Fruit fly (Drosophila melanogaster) whole organism, prepupa: ENCODE results near the gene CG34456.
A peak's percentile ranks its signal among the peaks of the same experiment; 100 is the strongest.

Experiments used
- Blimp-1 ChIP-seq: fragments of 200-800 bp; sonication (Bioruptor generic); optimal IDR thresholded peaks from 3 replicates; lab custom pipeline; 2017; ENCODE audit warnings: missing biosample characterization, missing genetic modification characterization, mild to moderate bottlenecking, moderate library complexity, missing genetic modification reagents
- CG10631 ChIP-seq: fragments of 200-800 bp; sonication (Bioruptor generic); optimal IDR thresholded peaks from 2 replicates; lab custom pipeline; 2016; ENCODE audit warnings: missing biosample characterization, missing genetic modification characterization
- CG10669 ChIP-seq: fragments of 200-800 bp; sonication (Bioruptor generic); optimal IDR thresholded peaks from 3 replicates; lab custom pipeline; 2018; ENCODE audit warnings: missing biosample characterization, mild to moderate bottlenecking, missing genetic modification characterization, moderate library complexity
- CG11294 ChIP-seq: fragments of 200-800 bp; sonication (Bioruptor generic); IDR thresholded peaks from 2 replicates; pipeline ENCODE4 v1.3.6; 2022; ENCODE audit warnings: missing biosample characterization, missing genetic modification characterization
- CG11762 ChIP-seq: fragments of 200-800 bp; sonication (Bioruptor generic); optimal IDR thresholded peaks from 3 replicates; lab custom pipeline; 2016; ENCODE audit warnings: missing biosample characterization, missing genetic modification characterization; ENCODE audit not compliant: insufficient read depth
- CG11902 ChIP-seq: fragments of 200-800 bp; sonication (Bioruptor generic); optimal IDR thresholded peaks from 3 replicates; lab custom pipeline; 2016; ENCODE audit warnings: missing biosample characterization, missing genetic modification characterization
- CG16779 ChIP-seq: fragments of 200-800 bp; sonication (Bioruptor generic); optimal IDR thresholded peaks from 3 replicates; lab custom pipeline; 2017; ENCODE audit warnings: missing biosample characterization, mild to moderate bottlenecking, missing genetic modification characterization
- CG3032 ChIP-seq: fragments of 200-800 bp; optimal IDR thresholded peaks from 2 replicates; lab custom pipeline; 2019; ENCODE audit warnings: missing biosample characterization, mild to moderate bottlenecking, missing genetic modification characterization, moderate library complexity
- CG31627 ChIP-seq: fragments of 200-800 bp; sonication (Bioruptor generic); optimal IDR thresholded peaks from 3 replicates; lab custom pipeline; 2016; ENCODE audit warnings: missing biosample characterization, missing genetic modification characterization
- CG34406 ChIP-seq: fragments of 200-800 bp; sonication (Bioruptor generic); optimal IDR thresholded peaks from 3 replicates; lab custom pipeline; 2016; ENCODE audit warnings: missing biosample characterization, missing genetic modification characterization
- CG3919 ChIP-seq: fragments of 200-800 bp; sonication (Bioruptor generic); optimal IDR thresholded peaks from 3 replicates; lab custom pipeline; 2016; ENCODE audit warnings: missing biosample characterization, missing genetic modification characterization
- CG4318 ChIP-seq: fragments of 200-800 bp; sonication (Bioruptor generic); optimal IDR thresholded peaks from 3 replicates; lab custom pipeline; 2017; ENCODE audit warnings: missing biosample characterization, mild to moderate bottlenecking, missing genetic modification characterization
- CG6163 ChIP-seq: fragments of 200-800 bp; sonication (Bioruptor generic); IDR thresholded peaks from 3 replicates; pipeline ENCODE4 v1.3.6; 2022; ENCODE audit warnings: missing biosample characterization, missing genetic modification characterization
- CG6276 ChIP-seq: fragments of 200-800 bp; sonication (Bioruptor generic); optimal IDR thresholded peaks from 2 replicates; lab custom pipeline; 2017; ENCODE audit warnings: missing biosample characterization, mild to moderate bottlenecking, missing genetic modification characterization
- CG6792 ChIP-seq: fragments of 200-800 bp; sonication (Bioruptor generic); optimal IDR thresholded peaks from 3 replicates; lab custom pipeline; 2016; ENCODE audit warnings: missing biosample characterization, missing genetic modification characterization
- CG6854 ChIP-seq: fragments of 200-800 bp; sonication (Bioruptor generic); optimal IDR thresholded peaks from 2 replicates; lab custom pipeline; 2017; ENCODE audit warnings: missing biosample characterization, mild to moderate bottlenecking, missing genetic modification characterization
- CG7368 ChIP-seq: fragments of 200-800 bp; sonication (Bioruptor generic); optimal IDR thresholded peaks from 3 replicates; lab custom pipeline; 2016; ENCODE audit warnings: missing biosample characterization, missing genetic modification characterization
- CG8119 ChIP-seq: fragments of 200-800 bp; sonication (Bioruptor generic); IDR thresholded peaks from 3 replicates; pipeline ENCODE4 v1.3.6; 2022; ENCODE audit warnings: missing biosample characterization, missing genetic modification characterization
- CG8319 ChIP-seq: fragments of 200-800 bp; sonication (Bioruptor generic); optimal IDR thresholded peaks from 3 replicates; lab custom pipeline; 2016; ENCODE audit warnings: missing biosample characterization, missing genetic modification characterization
- CG8632 ChIP-seq: fragments of 200-800 bp; sonication (Bioruptor generic); optimal IDR thresholded peaks from 3 replicates; lab custom pipeline; 2016; ENCODE audit warnings: missing biosample characterization, missing genetic modification characterization
- CG9139 ChIP-seq: fragments of 200-800 bp; sonication (Bioruptor generic); optimal IDR thresholded peaks from 3 replicates; lab custom pipeline; 2017; ENCODE audit warnings: missing biosample characterization, mild to moderate bottlenecking, missing genetic modification characterization
- Eip75B ChIP-seq: fragments of 200-800 bp; sonication (Bioruptor generic); optimal IDR thresholded peaks from 3 replicates; lab custom pipeline; 2016; ENCODE audit warnings: missing biosample characterization, missing genetic modification characterization
- Eip78C ChIP-seq: fragments of 200-800 bp; sonication (Bioruptor generic); peaks from one replicate; lab custom pipeline; 2016; ENCODE audit warnings: missing biosample characterization, missing genetic modification characterization
- Eip93F ChIP-seq: fragments of 200-800 bp; sonication (Bioruptor generic); optimal IDR thresholded peaks from 2 replicates; lab custom pipeline; 2016; ENCODE audit warnings: missing biosample characterization, mild to moderate bottlenecking, missing genetic modification characterization
- Ets21C ChIP-seq: fragments of 200-800 bp; sonication (Bioruptor generic); optimal IDR thresholded peaks from 3 replicates; lab custom pipeline; 2016; ENCODE audit warnings: missing biosample characterization, missing genetic modification characterization
- Hr39 ChIP-seq: fragments of 200-800 bp; sonication (Bioruptor generic); optimal IDR thresholded peaks from 2 replicates; lab custom pipeline; 2016; ENCODE audit warnings: missing biosample characterization, missing genetic modification characterization
- Hr4 ChIP-seq: fragments of 200-800 bp; sonication (Bioruptor generic); optimal IDR thresholded peaks from 3 replicates; lab custom pipeline; 2016; ENCODE audit warnings: missing biosample characterization, missing genetic modification characterization
- Lpt ChIP-seq: fragments of 200-800 bp; sonication (Bioruptor generic); optimal IDR thresholded peaks from 3 replicates; lab custom pipeline; 2016; ENCODE audit warnings: missing biosample characterization, missing genetic modification characterization
- Met ChIP-seq: fragments of 200-800 bp; sonication (Bioruptor generic); optimal IDR thresholded peaks from 3 replicates; lab custom pipeline; 2016; ENCODE audit warnings: missing biosample characterization, missing genetic modification characterization
- OdsH ChIP-seq: fragments of 200-800 bp; sonication (Bioruptor generic); optimal IDR thresholded peaks from 3 replicates; lab custom pipeline; 2016; ENCODE audit warnings: missing biosample characterization, missing genetic modification characterization
- Smox ChIP-seq: fragments of 200-800 bp; sonication (Bioruptor generic); optimal IDR thresholded peaks from 3 replicates; lab custom pipeline; 2016; ENCODE audit warnings: missing biosample characterization, missing genetic modification characterization
- Sox102F ChIP-seq: fragments of 200-800 bp; sonication (Bioruptor generic); optimal IDR thresholded peaks from 2 replicates; lab custom pipeline; 2016; ENCODE audit warnings: missing biosample characterization, mild to moderate bottlenecking, missing genetic modification characterization
- Sox15 ChIP-seq: fragments of 200-800 bp; sonication (Bioruptor generic); optimal IDR thresholded peaks from 3 replicates; lab custom pipeline; 2016; ENCODE audit warnings: missing biosample characterization, missing genetic modification characterization
- achi ChIP-seq: fragments of 200-800 bp; sonication (Bioruptor generic); optimal IDR thresholded peaks from 3 replicates; lab custom pipeline; 2016; ENCODE audit warnings: missing biosample characterization, missing genetic modification characterization
- acj6 ChIP-seq: fragments of 200-800 bp; sonication (Bioruptor generic); optimal IDR thresholded peaks from 3 replicates; lab custom pipeline; 2016; ENCODE audit warnings: missing biosample characterization, missing genetic modification characterization
- cyc ChIP-seq: fragments of 200-800 bp; sonication (Bioruptor generic); optimal IDR thresholded peaks from 3 replicates; lab custom pipeline; 2016; ENCODE audit warnings: missing biosample characterization, missing genetic modification characterization
- dac ChIP-seq: fragments of 200-800 bp; sonication (Bioruptor generic); optimal IDR thresholded peaks from 2 replicates; lab custom pipeline; 2017; ENCODE audit warnings: missing biosample characterization, mild to moderate bottlenecking, missing genetic modification characterization
- dsx ChIP-seq: fragments of 200-800 bp; optimal IDR thresholded peaks from 3 replicates; lab custom pipeline; 2019; ENCODE audit warnings: missing biosample characterization, mild to moderate bottlenecking, missing genetic modification characterization, moderate library complexity; ENCODE audit not compliant: poor library complexity, severe bottlenecking
- eg ChIP-seq: fragments of 200-800 bp; sonication (Bioruptor generic); IDR thresholded peaks from 3 replicates; pipeline ENCODE4 v1.3.6; 2022; ENCODE audit warnings: missing biosample characterization, missing genetic modification characterization
- fd59A ChIP-seq: fragments of 200-800 bp; sonication (Bioruptor generic); optimal IDR thresholded peaks from 2 replicates; lab custom pipeline; 2017; ENCODE audit warnings: missing biosample characterization, mild to moderate bottlenecking, missing genetic modification characterization, missing genetic modification reagents
- fd85E ChIP-seq: fragments of 200-800 bp; sonication (Bioruptor generic); optimal IDR thresholded peaks from 3 replicates; lab custom pipeline; 2016; ENCODE audit warnings: missing biosample characterization, missing genetic modification characterization
- lz ChIP-seq: fragments of 200-800 bp; sonication (Bioruptor generic); optimal IDR thresholded peaks from 3 replicates; lab custom pipeline; 2016; ENCODE audit warnings: missing biosample characterization, missing genetic modification characterization
- net ChIP-seq: fragments of 200-800 bp; sonication (Bioruptor generic); optimal IDR thresholded peaks from 3 replicates; lab custom pipeline; 2016; ENCODE audit warnings: missing biosample characterization, missing genetic modification characterization
- pdm3 ChIP-seq: fragments of 200-800 bp; sonication (Bioruptor generic); optimal IDR thresholded peaks from 3 replicates; lab custom pipeline; 2016; ENCODE audit warnings: missing biosample characterization, missing genetic modification characterization
- salr ChIP-seq, 2 experiments: fragments of 200-800 bp; sonication (Bioruptor generic); optimal IDR thresholded peaks; 3 replicates each; lab custom pipeline; 2016 to 2018; ENCODE audit warnings: missing biosample characterization in 2 of 2, missing genetic modification characterization in 2 of 2, mild to moderate bottlenecking in 1 of 2
- spab ChIP-seq: fragments of 200-800 bp; sonication (Bioruptor generic); optimal IDR thresholded peaks from 2 replicates; lab custom pipeline; 2017; ENCODE audit warnings: missing biosample characterization, mild to moderate bottlenecking, missing genetic modification characterization, missing genetic modification reagents
- svp ChIP-seq: fragments of 200-800 bp; sonication (Bioruptor generic); peaks from one replicate; lab custom pipeline; 2016; ENCODE audit warnings: missing biosample characterization, missing genetic modification characterization
- vri ChIP-seq: fragments of 200-800 bp; sonication (Bioruptor generic); optimal IDR thresholded peaks from 3 replicates; lab custom pipeline; 2016; ENCODE audit warnings: missing biosample characterization, mild to moderate bottlenecking, missing genetic modification characterization

The CG34456 gene

dm6 chr3L:9343963-9344362, 17.9 kb upstream of the CG34456 start:
- TF ChIP-seq CG34406 (GFP tag; lab: Kevin White, UChicago): no peak
- TF ChIP-seq CG6276 (GFP tag; lab: Kevin White, UChicago): no peak
- no peak for TF ChIP-seq Eip93F
- no peak for TF ChIP-seq CG7368 (GFP tag; lab: Kevin White, UChicago)
- no peak for TF ChIP-seq spab
- no peak for TF ChIP-seq CG8119 (GFP tag; lab: Robert Waterston, UW)
- no peak for TF ChIP-seq CG4318 (GFP tag; lab: Kevin White, UChicago)
- no peak for TF ChIP-seq CG10669 (GFP tag; lab: Kevin White, UChicago)
- no peak for TF ChIP-seq net (GFP tag; lab: Kevin White, UChicago)
- TF ChIP-seq CG16779 (tag; lab: Kevin White, UChicago): no peak
- TF ChIP-seq achi (GFP tag; lab: Kevin White, UChicago): no peak
- TF ChIP-seq Sox102F (GFP tag; lab: Kevin White, UChicago): no peak
- no peak for TF ChIP-seq fd59A
- no peak for TF ChIP-seq OdsH (GFP tag; lab: Kevin White, UChicago)

- no peak for TF ChIP-seq Eip78C (GFP tag; lab: Kevin White, UChicago)
- peak; percentile 69 for TF ChIP-seq svp (GFP tag; lab: Kevin White, UChicago)
- TF ChIP-seq Ets21C (GFP tag; lab: Kevin White, UChicago): no peak
- no peak for TF ChIP-seq CG31627 (GFP tag; lab: Kevin White, UChicago)
- TF ChIP-seq CG4318 (GFP tag; lab: Kevin White, UChicago): no peak
- no peak for TF ChIP-seq Met (GFP tag; lab: Kevin White, UChicago)
Observed at dm6 chr3L:9345157-9345556, 16.8 kb upstream of the CG34456 start.

dm6 chr3L:9349314-9349733, 12.6 kb upstream of the CG34456 start, which contains the start of gene PGRP-LF:
PGRP-LF (plus strand) TSS chr3L:9349609.
- TF ChIP-seq pdm3 (GFP tag; lab: Kevin White, UChicago): no peak
- TF ChIP-seq CG3032 (tag; lab: Kevin White, UChicago): no peak
- peak; percentile 9 for TF ChIP-seq CG31627 (GFP tag; lab: Kevin White, UChicago)
- TF ChIP-seq Hr4 (GFP tag; lab: Kevin White, UChicago): peak; percentile 37
- TF ChIP-seq Lpt (GFP tag; lab: Kevin White, UChicago): no peak
- no peak for TF ChIP-seq CG11902 (GFP tag; lab: Kevin White, UChicago)
- no peak for TF ChIP-seq CG11294 (GFP tag; lab: Robert Waterston, UW)
- TF ChIP-seq CG6792: no peak
- TF ChIP-seq Hr39 (GFP tag; lab: Kevin White, UChicago): no peak
- TF ChIP-seq Smox (GFP tag; lab: Kevin White, UChicago): no peak
- no peak for TF ChIP-seq fd85E
- peak; percentile 7 for TF ChIP-seq Eip75B (GFP tag; lab: Kevin White, UChicago)
- no peak for TF ChIP-seq CG8319
- TF ChIP-seq fd59A: no peak
- peak; percentile 32 for TF ChIP-seq vri (GFP tag; lab: Kevin White, UChicago)
- no peak for TF ChIP-seq CG7368 (GFP tag; lab: Kevin White, UChicago)
- TF ChIP-seq dsx (GFP tag; lab: Kevin White, UChicago): no peak
- no peak for TF ChIP-seq CG10631 (GFP tag; lab: Kevin White, UChicago)
- no peak for TF ChIP-seq CG11762 (GFP tag; lab: Kevin White, UChicago)
- no peak for TF ChIP-seq eg (GFP tag; lab: Robert Waterston, UW)
- TF ChIP-seq acj6: no peak
- TF ChIP-seq lz (GFP tag; lab: Kevin White, UChicago): no peak
- no peak for TF ChIP-seq CG6163 (GFP tag; lab: Robert Waterston, UW)
- no peak for TF ChIP-seq net (GFP tag; lab: Kevin White, UChicago)
- TF ChIP-seq CG3919 (GFP tag; lab: Kevin White, UChicago): no peak
- peak; percentile 58 for TF ChIP-seq Eip93F
- TF ChIP-seq Blimp-1 (GFP tag; lab: Kevin White, UChicago): no peak
- TF ChIP-seq CG10669 (GFP tag; lab: Kevin White, UChicago): no peak
- TF ChIP-seq CG6854 (GFP tag; lab: Kevin White, UChicago): no peak
- TF ChIP-seq CG9139 (GFP tag; lab: Kevin White, UChicago): no peak
- no peak for TF ChIP-seq cyc (GFP tag; lab: Kevin White, UChicago)
- TF ChIP-seq CG8632: no peak
- TF ChIP-seq Eip78C (GFP tag; lab: Kevin White, UChicago): peak; percentile 77
- peak; percentile 20 for TF ChIP-seq Met (GFP tag; lab: Kevin White, UChicago)
- no peak for TF ChIP-seq dac (GFP tag; lab: Kevin White, UChicago)
- TF ChIP-seq achi (GFP tag; lab: Kevin White, UChicago): peak; percentile 28
- no peak for TF ChIP-seq salr (GFP tag; optimal IDR thresholded peaks at IDR 0.05; lab: Kevin White, UChicago)
- TF ChIP-seq Sox15 (GFP tag; lab: Kevin White, UChicago): no peak
